Fruit fly (Drosophila melanogaster) Kc167 (cell line): ENCODE measurements around the gene PXo.

Source experiments
- Myc ChIP-seq: fragments of >200 bp; optimal IDR thresholded peaks from 2 replicates; lab custom pipeline; 2017; ENCODE audit warnings: missing external identifiers
- Sin3A ChIP-seq: fragments of >200 bp; optimal IDR thresholded peaks from 2 replicates; lab custom pipeline; 2018; ENCODE audit warnings: missing external identifiers
- h ChIP-seq: fragments of >200 bp; optimal IDR thresholded peaks from 3 replicates; lab custom pipeline; 2018; ENCODE audit warnings: missing external identifiers
- insv ChIP-seq: fragments of >200 bp; optimal IDR thresholded peaks from 3 replicates; lab custom pipeline; 2018; ENCODE audit warnings: missing external identifiers
- psq ChIP-seq: fragments of >200 bp; optimal IDR thresholded peaks from 2 replicates; lab custom pipeline; 2017; ENCODE audit warnings: missing external identifiers
- ttk ChIP-seq: sonication (Bioruptor generic); optimal IDR thresholded peaks from 2 replicates; lab custom pipeline; 2017; ENCODE audit warnings: missing external identifiers

Gene PXo

dm6 chr3L:5947110-5947731 is 26.1 kb upstream of the PXo start:
- TF ChIP-seq psq, result no peak
- TF ChIP-seq Myc (lab: Kevin White, UChicago), result no peak
- TF ChIP-seq h (lab: Kevin White, UChicago), result no peak
- TF ChIP-seq Sin3A (lab: Kevin White, UChicago), result no peak
- TF ChIP-seq ttk (lab: Kevin White, UChicago), result no peak
- TF ChIP-seq insv (lab: Kevin White, UChicago), result no peak

- TF ChIP-seq Sin3A (lab: Kevin White, UChicago) (no peak), insv (lab: Kevin White, UChicago) (no peak), ttk (lab: Kevin White, UChicago) (no peak), psq (no peak), h (lab: Kevin White, UChicago) (no peak), Myc (lab: Kevin White, UChicago) (no peak)
These were observed 24.5 kb upstream of the PXo start for dm6 chr3L:5945571-5945970.

dm6 chr3L:5943348-5943904 is 22.3 kb upstream of the PXo start:
- no peak for TF ChIP-seq insv (lab: Kevin White, UChicago)
- TF ChIP-seq Sin3A (lab: Kevin White, UChicago), result no peak
- TF ChIP-seq h (lab: Kevin White, UChicago), result no peak
- no peak for TF ChIP-seq psq
- no peak for TF ChIP-seq Myc (lab: Kevin White, UChicago)
- no peak for TF ChIP-seq ttk (lab: Kevin White, UChicago)

dm6 chr3L:5941508-5941907 is 20.4 kb upstream of the PXo start:
- TF ChIP-seq insv (lab: Kevin White, UChicago) (no peak), Myc (lab: Kevin White, UChicago) (no peak), Sin3A (lab: Kevin White, UChicago) (no peak), h (lab: Kevin White, UChicago) (no peak), ttk (lab: Kevin White, UChicago) (no peak), psq (no peak)

dm6 chr3L:5941086-5941485 is 20.0 kb upstream of the PXo start:
- TF ChIP-seq insv (lab: Kevin White, UChicago), result no peak
- TF ChIP-seq h (lab: Kevin White, UChicago), result no peak
- no peak for TF ChIP-seq ttk (lab: Kevin White, UChicago)

dm6 chr3L:5940431-5940830 is 19.3 kb upstream of the PXo start:
- no peak for TF ChIP-seq Sin3A (lab: Kevin White, UChicago)
- TF ChIP-seq insv (lab: Kevin White, UChicago), result no peak
- no peak for TF ChIP-seq h (lab: Kevin White, UChicago)
- no peak for TF ChIP-seq psq
- TF ChIP-seq Myc (lab: Kevin White, UChicago), result no peak
- TF ChIP-seq ttk (lab: Kevin White, UChicago), result no peak

- TF ChIP-seq ttk (lab: Kevin White, UChicago) (no peak), psq (no peak), Sin3A (lab: Kevin White, UChicago) (no peak), insv (lab: Kevin White, UChicago) (no peak), h (lab: Kevin White, UChicago) (no peak), Myc (lab: Kevin White, UChicago) (no peak)
These were observed 11.3 kb upstream of the PXo start, which contains the start of gene Rcc1 for dm6 chr3L:5932363-5932914. Gene Rcc1 (minus strand): TSS chr3L:5932773.

dm6 chr3L:5927536-5927935 is 6.4 kb upstream of the PXo start:
- TF ChIP-seq ttk (lab: Kevin White, UChicago) (no peak), insv (lab: Kevin White, UChicago) (no peak), h (lab: Kevin White, UChicago) (no peak), Myc (lab: Kevin White, UChicago) (no peak), Sin3A (lab: Kevin White, UChicago) (no peak), psq (no peak)

dm6 chr3L:5926015-5926988 is 5.2 kb upstream of the PXo start:
- TF ChIP-seq h (lab: Kevin White, UChicago), result no peak
- TF ChIP-seq Myc (lab: Kevin White, UChicago), result no peak
- no peak for TF ChIP-seq Sin3A (lab: Kevin White, UChicago)
- no peak for TF ChIP-seq insv (lab: Kevin White, UChicago)
- TF ChIP-seq psq, result no peak
- no peak for TF ChIP-seq ttk (lab: Kevin White, UChicago)

- TF ChIP-seq Sin3A (lab: Kevin White, UChicago) (no peak), ttk (lab: Kevin White, UChicago) (no peak), insv (lab: Kevin White, UChicago) (no peak), Myc (lab: Kevin White, UChicago) (no peak), psq (no peak), h (lab: Kevin White, UChicago) (no peak)
These were observed 2.6 kb upstream of the PXo start, which contains the start of gene CG33523 for dm6 chr3L:5923646-5924122. Gene CG33523 (plus strand): TSS chr3L:5923862.
